Worm (Caenorhabditis elegans) whole organism, L1 larva: ENCODE data around the gene rnp-5.

Experiments
- elt-3 ChIP-seq, 6 experiments: fragments of 150-350 bp in 1 of 6; sonication (generic microtip); optimal IDR thresholded peaks; 2 replicates each; lab custom pipeline; 2017 to 2018; ENCODE audit warnings: missing biosample characterization in 6 of 6, missing genetic modification characterization in 6 of 6, inconsistent platforms in 1 of 6
- nhr-19 ChIP-seq: fragments of 200-800 bp; sonication (Bioruptor generic); conservative IDR thresholded peaks from 2 replicates; pipeline ENCODE4 v1.3.6; 2022; ENCODE audit warnings: missing genetic modification characterization, missing compliant biosample characterization
- skn-1 ChIP-seq: fragments of 150-350 bp; optimal IDR thresholded peaks from 2 replicates; lab custom pipeline; 2014; ENCODE audit warnings: missing biosample characterization, missing genetic modification characterization

DNA sequence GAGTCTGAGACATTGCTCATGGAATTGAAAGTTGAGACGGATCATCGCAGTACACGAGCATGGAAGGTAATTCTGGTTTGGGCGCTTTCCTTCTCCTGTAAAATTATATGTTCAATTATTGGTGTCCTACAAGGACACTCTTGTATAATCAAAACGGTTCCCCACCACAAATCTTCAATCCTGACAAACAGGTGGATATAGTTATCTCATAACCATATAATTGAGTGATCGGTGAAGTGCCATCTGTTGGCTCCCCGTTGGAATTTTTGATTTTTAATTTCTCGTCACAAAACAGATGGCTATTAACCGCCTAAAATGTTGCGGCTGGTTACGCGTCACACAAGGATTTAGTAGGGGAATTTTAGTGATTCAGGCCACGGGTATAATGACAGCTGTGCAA lies 15.2 kb upstream of the rnp-5 start:
- TF ChIP-seq skn-1 (tag; lab: Kevin White, UChicago) (no peak), elt-3 (tag; optimal IDR thresholded peaks at IDR 0.05; lab: Kevin White, UChicago) (no peak), nhr-19 (GFP tag; lab: Robert Waterston, UW) (no peak)
